Worm (Caenorhabditis elegans) whole organism, early embryonic: ENCODE measurements around the gene nhr-32.

Source experiments
- B0310.2 ChIP-seq: sonication (generic microtip); optimal IDR thresholded peaks from 2 replicates; lab custom pipeline; 2016; ENCODE audit warnings: mild to moderate bottlenecking, missing genetic modification characterization, missing compliant biosample characterization
- F13C5.2 ChIP-seq: sonication (generic microtip); optimal IDR thresholded peaks from 2 replicates; lab custom pipeline; 2017; ENCODE audit warnings: mild to moderate bottlenecking, missing genetic modification characterization, inconsistent platforms, missing compliant biosample characterization
- aly-1 ChIP-seq: sonication (generic microtip); optimal IDR thresholded peaks from 2 replicates; lab custom pipeline; 2016; ENCODE audit warnings: missing genetic modification characterization, missing compliant biosample characterization
- ama-1 ChIP-seq: fragments of 150-350 bp; optimal IDR thresholded peaks from 2 replicates; lab custom pipeline; 2014
- ceh-13 ChIP-seq: fragments of 200-800 bp; sonication (Bioruptor generic); optimal IDR thresholded peaks from 2 replicates; lab custom pipeline; 2018; ENCODE audit warnings: mild to moderate bottlenecking, missing genetic modification characterization, missing compliant biosample characterization
- ceh-36 ChIP-seq: sonication (generic microtip); optimal IDR thresholded peaks from 2 replicates; lab custom pipeline; 2016; ENCODE audit warnings: missing genetic modification characterization, inconsistent platforms, missing compliant biosample characterization
- ets-7 ChIP-seq: sonication (generic microtip); optimal IDR thresholded peaks from 2 replicates; lab custom pipeline; 2016; ENCODE audit warnings: missing genotype, missing genetic modification characterization, missing compliant biosample characterization
- flt-1 ChIP-seq: fragments of 200-800 bp; sonication (Bioruptor generic); IDR thresholded peaks from 2 replicates; pipeline ENCODE4 v1.3.6; 2022; ENCODE audit warnings: missing genetic modification characterization, missing compliant biosample characterization
- hmbx-1 ChIP-seq: sonication (generic microtip); optimal IDR thresholded peaks from 2 replicates; lab custom pipeline; 2016; ENCODE audit warnings: mild to moderate bottlenecking, missing genetic modification characterization, missing compliant biosample characterization
- hmg-4 ChIP-seq: fragments of 200-800 bp; sonication (Bioruptor generic); optimal IDR thresholded peaks from 2 replicates; lab custom pipeline; 2018; ENCODE audit warnings: mild to moderate bottlenecking, missing genetic modification characterization, missing compliant biosample characterization
- hnd-1 ChIP-seq: sonication (generic microtip); optimal IDR thresholded peaks from 2 replicates; lab custom pipeline; 2016; ENCODE audit warnings: missing genetic modification characterization, missing compliant biosample characterization
- pes-1 ChIP-seq: fragments of 200-800 bp; sonication (Bioruptor generic); IDR thresholded peaks from 2 replicates; pipeline ENCODE4 v1.3.6; 2022; ENCODE audit warnings: missing genetic modification reagents, missing genetic modification characterization, missing compliant biosample characterization
- scrt-1 ChIP-seq: fragments of 200-800 bp; sonication (Bioruptor generic); IDR thresholded peaks from 2 replicates; pipeline ENCODE4 v1.3.6; 2022; ENCODE audit warnings: missing genetic modification characterization, missing compliant biosample characterization
- sea-1 ChIP-seq: fragments of 200-800 bp; sonication (Bioruptor generic); conservative IDR thresholded peaks from 2 replicates; pipeline ENCODE4 v1.3.6; 2022; ENCODE audit warnings: missing genetic modification characterization, missing compliant biosample characterization
- tbx-11 ChIP-seq: fragments of 200-800 bp; sonication (Bioruptor generic); IDR thresholded peaks from 2 replicates; pipeline ENCODE4 v1.3.6; 2022; ENCODE audit warnings: missing genetic modification characterization, missing compliant biosample characterization
- tbx-37 ChIP-seq: fragments of 200-800 bp; sonication (Bioruptor generic); conservative IDR thresholded peaks from 2 replicates; pipeline ENCODE4 v1.3.6; 2022; ENCODE audit warnings: missing genetic modification reagents, missing genetic modification characterization, missing compliant biosample characterization
- tra-4 ChIP-seq: sonication (generic microtip); optimal IDR thresholded peaks from 2 replicates; lab custom pipeline; 2017; ENCODE audit warnings: missing genetic modification characterization, missing compliant biosample characterization

Gene nhr-32

DNA sequence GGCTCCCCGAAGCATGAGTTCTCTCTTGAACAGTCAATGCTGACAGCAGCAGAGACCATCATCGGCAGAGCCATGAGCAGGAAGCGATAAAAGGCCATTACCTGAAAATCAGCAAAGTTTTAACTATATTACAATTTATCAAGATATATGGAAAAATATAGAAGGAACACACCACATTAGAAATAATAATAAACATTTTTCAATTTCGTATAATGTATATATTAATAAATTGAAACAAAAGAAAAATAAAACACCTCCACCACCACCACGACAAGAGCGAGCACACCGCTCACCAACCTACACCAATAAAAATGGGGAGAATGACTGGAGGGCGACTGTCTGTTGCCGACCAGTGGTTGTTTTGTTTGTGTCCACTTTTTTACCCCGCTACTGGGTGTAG, 34.8 kb downstream of the nhr-32 start, which contains the start of gene R04D3.2:
R04D3.2 (minus strand) TSS at position 101 of the 400 bp plus-strand sequence.
- TF ChIP-seq tbx-11 (GFP tag; lab: Robert Waterston, UW) (no peak), aly-1 (tag; lab: Kevin White, UChicago) (no peak), scrt-1 (GFP tag; lab: Robert Waterston, UW) (no peak), flt-1 (GFP tag; lab: Robert Waterston, UW) (no peak), B0310.2 (no peak), ets-7 (tag; lab: Kevin White, UChicago) (no peak), hnd-1 (tag; lab: Kevin White, UChicago) (no peak), ceh-36 (tag; lab: Kevin White, UChicago) (no peak), sea-1 (no peak), F13C5.2 (tag; lab: Kevin White, UChicago) (no peak), tra-4 (tag; lab: Kevin White, UChicago) (no peak), pes-1 (GFP tag; lab: Robert Waterston, UW) (no peak), hmbx-1 (tag; lab: Kevin White, UChicago) (no peak), hmg-4 (GFP tag; lab: Kevin White, UChicago) (no peak), tbx-37 (GFP tag; lab: Robert Waterston, UW) (no peak)

DNA sequence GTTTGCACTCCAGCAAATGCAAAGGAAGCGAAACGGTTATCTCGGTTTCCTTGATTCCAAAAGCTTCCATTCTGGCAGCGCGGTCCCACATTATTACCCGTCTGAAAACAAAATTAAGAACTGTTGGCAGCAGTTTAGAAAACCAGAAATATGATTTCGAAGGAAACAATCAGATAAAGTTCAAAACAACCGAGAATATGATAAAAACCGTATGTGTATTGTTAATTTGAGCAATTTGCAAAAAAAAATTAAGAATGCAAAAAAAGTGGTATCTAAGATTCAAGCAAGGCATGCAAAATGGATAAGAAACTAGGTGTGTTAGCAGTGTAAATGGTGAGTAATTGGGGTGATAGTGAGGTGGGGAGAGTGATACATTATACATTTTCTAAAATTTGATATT, 37.0 kb downstream of the nhr-32 start, which contains the start of gene R04D3.4:
R04D3.4 (minus strand) TSS at position 101 of the 400 bp plus-strand sequence.
- no peak for TF ChIP-seq B0310.2
- no peak for TF ChIP-seq ets-7 (tag; lab: Kevin White, UChicago)
- TF ChIP-seq tbx-11 (GFP tag; lab: Robert Waterston, UW): no peak
- TF ChIP-seq ceh-36 (tag; lab: Kevin White, UChicago): no peak
- no peak for TF ChIP-seq sea-1
- no peak for TF ChIP-seq pes-1 (GFP tag; lab: Robert Waterston, UW)
- TF ChIP-seq aly-1 (tag; lab: Kevin White, UChicago): no peak
- no peak for TF ChIP-seq tbx-37 (GFP tag; lab: Robert Waterston, UW)
- no peak for TF ChIP-seq F13C5.2 (tag; lab: Kevin White, UChicago)
- TF ChIP-seq scrt-1 (GFP tag; lab: Robert Waterston, UW): no peak

DNA sequence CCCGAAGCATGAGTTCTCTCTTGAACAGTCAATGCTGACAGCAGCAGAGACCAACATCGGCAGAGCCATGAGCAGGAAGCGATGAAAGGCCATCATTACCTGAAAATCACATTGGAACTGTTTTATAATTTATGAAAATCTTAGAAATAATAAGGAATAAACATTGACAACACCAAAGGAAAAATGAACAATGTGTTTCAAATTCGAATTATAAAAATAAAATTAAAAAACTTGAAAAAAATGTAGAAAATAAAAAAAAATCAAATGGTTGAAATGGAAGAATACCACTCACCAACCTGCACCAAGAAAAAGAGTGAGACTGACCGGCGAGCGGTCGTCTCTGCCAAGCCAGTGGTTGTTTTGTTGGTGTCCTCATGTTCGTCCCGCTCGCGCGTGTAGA, 38.8 kb downstream of the nhr-32 start, which contains the start of gene R04D3.3:
R04D3.3 (minus strand) TSS at position 101 of the 400 bp plus-strand sequence.
- TF ChIP-seq F13C5.2 (tag; lab: Kevin White, UChicago): no peak
- TF ChIP-seq scrt-1 (GFP tag; lab: Robert Waterston, UW): no peak
- no peak for TF ChIP-seq ama-1
- TF ChIP-seq sea-1: no peak
- TF ChIP-seq flt-1 (GFP tag; lab: Robert Waterston, UW): no peak
- no peak for TF ChIP-seq hnd-1 (tag; lab: Kevin White, UChicago)
- TF ChIP-seq ets-7 (tag; lab: Kevin White, UChicago): no peak
- no peak for TF ChIP-seq hmg-4 (GFP tag; lab: Kevin White, UChicago)
- no peak for TF ChIP-seq B0310.2

DNA sequence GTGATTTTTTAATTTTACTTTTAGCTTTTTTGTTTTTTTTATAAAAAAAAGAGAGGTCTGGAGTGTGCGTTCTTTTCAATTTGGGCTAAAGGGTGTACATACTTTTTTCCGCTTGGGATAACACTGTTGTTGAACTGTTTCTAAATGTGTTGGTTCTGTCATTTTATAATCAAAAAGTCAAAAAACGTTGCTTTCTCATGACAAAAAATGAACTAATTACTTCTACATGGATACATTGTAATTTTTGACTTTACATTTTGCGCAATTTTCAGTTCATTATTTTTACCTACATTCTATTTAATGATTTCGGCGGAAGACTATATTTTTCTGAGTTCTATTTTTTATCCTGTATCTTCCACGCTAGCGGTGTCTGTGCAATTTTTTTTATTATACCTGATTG, 39.7 kb downstream of the nhr-32 start, which contains the start of gene srd-38:
srd-38 (plus strand) TSS at position 301 of the 400 bp plus-strand sequence.
- TF ChIP-seq tra-4 (tag; lab: Kevin White, UChicago): no peak
- TF ChIP-seq ets-7 (tag; lab: Kevin White, UChicago): no peak
- TF ChIP-seq hnd-1 (tag; lab: Kevin White, UChicago): no peak
- TF ChIP-seq ceh-36 (tag; lab: Kevin White, UChicago): no peak
- TF ChIP-seq hmbx-1 (tag; lab: Kevin White, UChicago): no peak
- TF ChIP-seq ama-1: no peak
- TF ChIP-seq hmg-4 (GFP tag; lab: Kevin White, UChicago): no peak
- no peak for TF ChIP-seq pes-1 (GFP tag; lab: Robert Waterston, UW)
- no peak for TF ChIP-seq tbx-11 (GFP tag; lab: Robert Waterston, UW)
- TF ChIP-seq ceh-13: no peak
- no peak for TF ChIP-seq flt-1 (GFP tag; lab: Robert Waterston, UW)
- TF ChIP-seq tbx-37 (GFP tag; lab: Robert Waterston, UW): no peak
- no peak for TF ChIP-seq F13C5.2 (tag; lab: Kevin White, UChicago)
- no peak for TF ChIP-seq B0310.2
- TF ChIP-seq scrt-1 (GFP tag; lab: Robert Waterston, UW): no peak
- no peak for TF ChIP-seq sea-1
- no peak for TF ChIP-seq aly-1 (tag; lab: Kevin White, UChicago)

DNA sequence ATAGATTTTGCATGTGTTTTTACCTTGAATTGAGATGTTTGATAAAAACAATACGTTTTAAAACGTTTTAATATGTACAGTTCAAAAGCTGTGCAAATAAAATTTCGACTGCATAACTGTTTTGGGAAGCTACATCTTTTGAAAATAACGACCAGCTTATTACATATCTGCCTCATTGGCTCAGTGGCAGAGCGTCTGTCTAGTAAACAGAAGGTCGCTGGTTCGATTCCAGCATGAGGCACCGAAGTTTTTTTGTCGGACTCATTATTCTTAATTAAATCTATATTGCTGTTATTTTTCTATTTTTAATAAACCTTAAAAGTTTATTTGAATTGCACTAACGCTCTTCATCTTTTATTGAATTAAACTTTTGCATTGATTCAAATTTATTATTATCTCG, 41.3 kb downstream of the nhr-32 start:
- TF ChIP-seq tbx-37 (GFP tag; lab: Robert Waterston, UW) (no peak), pes-1 (GFP tag; lab: Robert Waterston, UW) (no peak), ets-7 (tag; lab: Kevin White, UChicago) (no peak), hmbx-1 (tag; lab: Kevin White, UChicago) (no peak), B0310.2 (no peak), ama-1 (no peak)

DNA sequence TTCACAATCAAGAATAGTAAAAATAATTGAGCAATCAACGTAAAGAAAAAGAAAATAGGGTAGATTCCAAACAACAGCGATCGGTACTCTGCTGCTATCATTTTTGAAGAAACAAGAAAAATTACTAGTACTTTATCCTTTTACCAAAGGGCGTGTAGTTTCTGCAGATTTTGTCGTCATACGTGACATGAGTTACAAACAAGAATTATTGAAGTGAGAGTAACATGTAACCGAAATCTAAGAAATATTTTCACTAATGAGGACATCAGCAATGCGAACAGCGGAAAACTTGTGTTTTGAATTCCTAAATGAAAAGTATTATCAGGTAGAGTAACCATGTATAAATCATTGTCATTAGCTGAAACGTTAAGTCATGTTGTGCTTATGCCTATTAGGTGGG, 42.9 kb downstream of the nhr-32 start, which contains the start of gene srd-36:
srd-36 (minus strand) TSS at position 101 of the 400 bp plus-strand sequence.
- TF ChIP-seq aly-1 (tag; lab: Kevin White, UChicago) (no peak), tbx-11 (GFP tag; lab: Robert Waterston, UW) (no peak), ets-7 (tag; lab: Kevin White, UChicago) (no peak), sea-1 (no peak), hmbx-1 (tag; lab: Kevin White, UChicago) (no peak), pes-1 (GFP tag; lab: Robert Waterston, UW) (no peak), hmg-4 (GFP tag; lab: Kevin White, UChicago) (no peak), ama-1 (no peak), ceh-36 (tag; lab: Kevin White, UChicago) (no peak), scrt-1 (GFP tag; lab: Robert Waterston, UW) (no peak), F13C5.2 (tag; lab: Kevin White, UChicago) (no peak)

DNA sequence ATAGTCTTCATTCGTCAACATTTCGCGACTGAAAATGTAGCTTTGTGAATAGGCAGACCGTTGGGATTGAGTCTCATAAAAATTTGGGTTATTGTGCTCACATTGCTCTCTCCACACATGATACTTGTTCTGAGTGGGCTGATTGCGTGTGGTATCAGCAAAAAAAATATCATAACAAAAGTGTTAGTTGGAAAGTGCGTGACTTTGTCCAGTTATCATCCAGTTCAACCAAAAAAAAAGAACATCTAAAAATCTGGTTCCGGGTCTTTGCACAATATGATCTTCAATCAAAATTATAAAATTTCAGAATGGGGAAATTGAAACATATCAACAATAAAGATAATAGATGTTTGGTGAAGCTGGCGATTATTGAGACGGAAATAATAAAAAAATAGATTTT, 48.7 kb downstream of the nhr-32 start, which contains the start of gene srd-39:
srd-39 (minus strand) TSS at position 101 of the 400 bp plus-strand sequence.
- TF ChIP-seq scrt-1 (GFP tag; lab: Robert Waterston, UW) (no peak), ceh-13 (no peak), ets-7 (tag; lab: Kevin White, UChicago) (no peak), aly-1 (tag; lab: Kevin White, UChicago) (no peak), sea-1 (no peak), hmg-4 (GFP tag; lab: Kevin White, UChicago) (no peak), pes-1 (GFP tag; lab: Robert Waterston, UW) (no peak), ceh-36 (tag; lab: Kevin White, UChicago) (no peak), F13C5.2 (tag; lab: Kevin White, UChicago) (no peak), tbx-37 (GFP tag; lab: Robert Waterston, UW) (no peak), tra-4 (tag; lab: Kevin White, UChicago) (no peak), hnd-1 (tag; lab: Kevin White, UChicago) (no peak), hmbx-1 (tag; lab: Kevin White, UChicago) (no peak), flt-1 (GFP tag; lab: Robert Waterston, UW) (no peak), ama-1 (no peak), tbx-11 (GFP tag; lab: Robert Waterston, UW) (no peak), B0310.2 (no peak)
